Fruit fly (Drosophila melanogaster): ENCODE results near the gene CG7322.

Gene CG7322

dm6 chrX:18837046-18837445 is 20.5 kb downstream of the CG7322 start (continued):
- no peak for TF ChIP-seq dan (GFP tag; IDR thresholded peaks at IDR 0.05)
- TF ChIP-seq D19A (tag; optimal IDR thresholded peaks at IDR 0.05), result no peak
- TF ChIP-seq tx (GFP tag; optimal IDR thresholded peaks at IDR 0.05), result no peak
- peak; percentile 17 for TF ChIP-seq Bdp1 (GFP tag; optimal IDR thresholded peaks at IDR 0.05)
- TF ChIP-seq CG1602 (GFP tag; optimal IDR thresholded peaks at IDR 0.05), result no peak
- TF ChIP-seq CG31441 (GFP tag; IDR thresholded peaks at IDR 0.05), result peak; percentile 55
- peak; percentile 24 for TF ChIP-seq NfI (GFP tag; optimal IDR thresholded peaks at IDR 0.05)
- TF ChIP-seq pho (GFP tag; optimal IDR thresholded peaks at IDR 0.05), result no peak
- peak; percentile 27 for TF ChIP-seq Nf-YC (tag; optimal IDR thresholded peaks at IDR 0.05)
- TF ChIP-seq Ravus (GFP tag; IDR thresholded peaks at IDR 0.05), result no peak
- peak; percentile 69 for TF ChIP-seq stc (GFP tag; IDR thresholded peaks at IDR 0.05)
- TF ChIP-seq dmrt99B (tag; optimal IDR thresholded peaks at IDR 0.05), result peak; percentile 59
- TF ChIP-seq Nf-YA (GFP tag; IDR thresholded peaks at IDR 0.05), result no peak
- no peak for TF ChIP-seq CG10431 (GFP tag; optimal IDR thresholded peaks at IDR 0.05)
- no peak for TF ChIP-seq tap (tag; optimal IDR thresholded peaks at IDR 0.05)
- TF ChIP-seq ssp (GFP tag; IDR thresholded peaks at IDR 0.05), result 0 out of 2 replicates have a peak, but pooled peaks have one; percentile 38
- TF ChIP-seq ro (GFP tag; IDR thresholded peaks at IDR 0.05), result 0 out of 2 replicates have a peak, but pooled peaks have one; percentile 22
- TF ChIP-seq CG17829 (tag; optimal IDR thresholded peaks at IDR 0.05), result peak; percentile 43
- TF ChIP-seq CG8388 (GFP tag; optimal IDR thresholded peaks at IDR 0.05), result peak; percentile 28
- TF ChIP-seq CG4360 (GFP tag; IDR thresholded peaks at IDR 0.05), result no peak
- no peak for TF ChIP-seq bbx (GFP tag; IDR thresholded peaks at IDR 0.05; ENCODE audit: partially characterized antibody)
- no peak for TF ChIP-seq nerfin-2 (GFP tag; IDR thresholded peaks at IDR 0.05; ENCODE audit: partially characterized antibody)
- no peak for TF ChIP-seq CG10274 (GFP tag; optimal IDR thresholded peaks at IDR 0.05)
- TF ChIP-seq mld (GFP tag; IDR thresholded peaks at IDR 0.05; ENCODE audit: partially characterized antibody), result no peak
- no peak for TF ChIP-seq CG8281 (tag; optimal IDR thresholded peaks at IDR 0.05)
- TF ChIP-seq Hey (tag; optimal IDR thresholded peaks at IDR 0.05), result no peak
- peak; percentile 22 for TF ChIP-seq Camta (GFP tag; optimal IDR thresholded peaks at IDR 0.05)
- TF ChIP-seq CG2120 (GFP tag; optimal IDR thresholded peaks at IDR 0.05), result peak; percentile 35
- TF ChIP-seq CG14441 (GFP tag; IDR thresholded peaks at IDR 0.05), result peak; percentile 67
- TF ChIP-seq bowl (GFP tag; IDR thresholded peaks at IDR 0.05), result no peak
- TF ChIP-seq wek (GFP tag; optimal IDR thresholded peaks at IDR 0.05), result peak; percentile 8
- no peak for TF ChIP-seq Fer1 (GFP tag; optimal IDR thresholded peaks at IDR 0.05)
- TF ChIP-seq CG8765 (GFP tag; IDR thresholded peaks at IDR 0.05), result no peak
- peak; percentile 14 for TF ChIP-seq dm (GFP tag; optimal IDR thresholded peaks at IDR 0.05)
- TF ChIP-seq Asciz (GFP tag; optimal IDR thresholded peaks at IDR 0.05), result no peak
- no peak for TF ChIP-seq Jarid2 (GFP tag; optimal IDR thresholded peaks at IDR 0.05)
- peak; percentile 50 for TF ChIP-seq CG10366 (GFP tag; IDR thresholded peaks at IDR 0.05)
- TF ChIP-seq CG17359 (tag; optimal IDR thresholded peaks at IDR 0.05), result no peak
- TF ChIP-seq CG12236 (GFP tag; optimal IDR thresholded peaks at IDR 0.05), result no peak
- peak; percentile 37 for TF ChIP-seq Antp (GFP tag; optimal IDR thresholded peaks at IDR 0.05)
- no peak for TF ChIP-seq C15 (GFP tag; IDR thresholded peaks at IDR 0.05)
- no peak for TF ChIP-seq Scr (GFP tag; IDR thresholded peaks at IDR 0.05; ENCODE audit: partially characterized antibody)
- TF ChIP-seq Gsc (GFP tag; IDR thresholded peaks at IDR 0.05), result no peak
- no peak for TF ChIP-seq abd-A (tag; optimal IDR thresholded peaks at IDR 0.05)
- no peak for TF ChIP-seq Deaf1 (tag; optimal IDR thresholded peaks at IDR 0.05)
- TF ChIP-seq CG1792 (GFP tag; optimal IDR thresholded peaks at IDR 0.05), result no peak
- no peak for TF ChIP-seq CG18764 (GFP tag; optimal IDR thresholded peaks at IDR 0.05)
- TF ChIP-seq slbo (GFP tag; IDR thresholded peaks at IDR 0.05), result peak; percentile 51
- no peak for TF ChIP-seq cwo (GFP tag; optimal IDR thresholded peaks at IDR 0.05)
- TF ChIP-seq NC2α (GFP tag; optimal IDR thresholded peaks at IDR 0.05), result no peak
- TF ChIP-seq CG17612 (GFP tag; IDR thresholded peaks at IDR 0.05), result no peak
- TF ChIP-seq twi (tag; optimal IDR thresholded peaks at IDR 0.05), result no peak
